Worm (Caenorhabditis elegans): ENCODE results near the gene K03B8.4.

- peak; percentile 60 for TF ChIP-seq ama-1 (optimal IDR thresholded peaks at IDR 0.05)
- no peak for TF ChIP-seq aly-1 (tag; optimal IDR thresholded peaks at IDR 0.05)
- no peak for TF ChIP-seq ets-7 (tag; optimal IDR thresholded peaks at IDR 0.05)
- peak; percentile 11 for TF ChIP-seq B0310.2 (tag; optimal IDR thresholded peaks at IDR 0.05)
- TF ChIP-seq flt-1 (GFP tag; IDR thresholded peaks at IDR 0.05): 0 out of 2 replicates have a peak, but pooled peaks have one; percentile 22
- TF ChIP-seq ceh-36 (tag; optimal IDR thresholded peaks at IDR 0.05): no peak
- no peak for TF ChIP-seq hmbx-1 (tag; optimal IDR thresholded peaks at IDR 0.05)
- TF ChIP-seq pes-1 (GFP tag; IDR thresholded peaks at IDR 0.05): no peak
- no peak for TF ChIP-seq scrt-1 (GFP tag; IDR thresholded peaks at IDR 0.05)
- TF ChIP-seq hmg-4 (GFP tag; optimal IDR thresholded peaks at IDR 0.05): no peak
Measured at ce11 chrV:11344816-11345336, 50.0 kb downstream of the K03B8.4 start.

All from whole organism, early embryonic.